Worm (Caenorhabditis elegans): ENCODE results near the gene srsx-12.

DNA sequence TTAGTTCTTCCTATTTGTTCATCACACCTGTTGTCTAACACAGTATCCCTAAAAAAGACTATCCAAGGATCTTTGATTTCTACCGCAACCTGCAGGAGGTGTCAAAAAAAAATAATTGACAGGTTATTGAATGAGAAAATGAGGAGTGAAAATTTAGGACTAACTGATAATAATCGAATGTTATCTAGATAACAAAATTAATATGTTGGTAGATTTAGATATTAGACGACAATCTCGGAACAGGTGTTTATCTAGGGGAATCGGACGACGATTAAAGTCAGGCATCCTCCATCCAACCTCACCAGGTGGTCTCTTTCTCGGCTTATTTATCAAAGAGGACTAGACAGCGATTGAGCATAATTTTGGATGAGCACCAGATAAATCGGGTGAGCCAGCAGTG, 12.0 kb downstream of the srsx-12 start:
- TF ChIP-seq tbx-2 (tag; optimal IDR thresholded peaks at IDR 0.05) (no peak), elt-4 (tag; optimal IDR thresholded peaks at IDR 0.05) (no peak), pha-4 (tag; optimal IDR thresholded peaks at IDR 0.05) (no peak), lin-11 (tag; optimal IDR thresholded peaks at IDR 0.05) (no peak), pat-9 (tag; optimal IDR thresholded peaks at IDR 0.05) (no peak), hlh-8 (tag; optimal IDR thresholded peaks at IDR 0.05) (no peak), ceh-30 (tag; optimal IDR thresholded peaks at IDR 0.05) (no peak), nhr-11 (tag; optimal IDR thresholded peaks at IDR 0.05) (no peak), hlh-30 (tag; optimal IDR thresholded peaks at IDR 0.05; ENCODE audit: insufficient read depth) (no peak), pqm-1 (tag; optimal IDR thresholded peaks at IDR 0.05) (no peak), fkh-10 (GFP tag; optimal IDR thresholded peaks at IDR 0.05) (no peak)

Measured in whole organism, late embryonic.